Fruit fly (Drosophila melanogaster) whole organism, embryonic: Measurements from ENCODE around the gene CG11726.
A peak's percentile ranks its signal among the peaks of the same experiment; 100 is the strongest.

Source experiments
- Antp ChIP-seq: fragments of 200-800 bp; sonication (Bioruptor generic); optimal IDR thresholded peaks from 3 replicates; lab custom pipeline; 2016; ENCODE audit warnings: missing biosample characterization, missing genetic modification characterization
- Bdp1 ChIP-seq: fragments of 200-800 bp; sonication (Bioruptor generic); optimal IDR thresholded peaks from 3 replicates; lab custom pipeline; 2016; ENCODE audit warnings: missing biosample characterization, missing genetic modification characterization
- BtbVII ChIP-seq: fragments of 200-800 bp; sonication (Bioruptor generic); optimal IDR thresholded peaks from 3 replicates; lab custom pipeline; 2017; ENCODE audit warnings: missing biosample characterization, mild to moderate bottlenecking, missing genetic modification characterization
- CG10959 ChIP-seq: fragments of 200-800 bp; sonication (Bioruptor generic); IDR thresholded peaks from 2 replicates; pipeline ENCODE4 v1.3.6; 2022; ENCODE audit warnings: missing biosample characterization, missing genetic modification characterization
- CG12219 ChIP-seq: fragments of 200-800 bp; sonication (Bioruptor generic); optimal IDR thresholded peaks from 3 replicates; lab custom pipeline; 2018; ENCODE audit warnings: missing biosample characterization, mild to moderate bottlenecking, missing genetic modification characterization
- CG12391 ChIP-seq: fragments of 200-800 bp; sonication (Bioruptor generic); optimal IDR thresholded peaks from 3 replicates; lab custom pipeline; 2018; ENCODE audit warnings: missing biosample characterization, mild to moderate bottlenecking, missing genetic modification characterization, moderate library complexity
- CG14667 ChIP-seq: fragments of 200-800 bp; sonication (Bioruptor generic); IDR thresholded peaks from 2 replicates; pipeline ENCODE4 v1.3.6; 2022; ENCODE audit warnings: missing biosample characterization, missing genetic modification characterization
- CG15601 ChIP-seq: fragments of 200-800 bp; sonication (Bioruptor generic); optimal IDR thresholded peaks from 3 replicates; lab custom pipeline; 2019; ENCODE audit warnings: missing biosample characterization, mild to moderate bottlenecking, missing genetic modification characterization, moderate library complexity
- CG1603 ChIP-seq: fragments of 200-800 bp; sonication (Bioruptor generic); optimal IDR thresholded peaks from 2 replicates; lab custom pipeline; 2019; ENCODE audit warnings: missing biosample characterization, mild to moderate bottlenecking, missing genetic modification characterization, moderate library complexity
- CG16813 ChIP-seq: fragments of 200-800 bp; sonication (Bioruptor generic); IDR thresholded peaks from 3 replicates; pipeline ENCODE4 v1.3.6; 2022; ENCODE audit warnings: missing biosample characterization, missing genetic modification characterization; ENCODE audit not compliant: partially characterized antibody
- CG17186 ChIP-seq: fragments of 200-800 bp; sonication (Bioruptor generic); optimal IDR thresholded peaks from 3 replicates; lab custom pipeline; 2017; ENCODE audit warnings: missing biosample characterization, missing genetic modification reagents, missing genetic modification characterization
- CG18599 ChIP-seq: fragments of 200-800 bp; sonication (Bioruptor generic); optimal IDR thresholded peaks from 3 replicates; lab custom pipeline; 2017; ENCODE audit warnings: missing biosample characterization, missing genetic modification characterization, mild to moderate bottlenecking, moderate library complexity, missing genetic modification reagents
- CG31441 ChIP-seq: fragments of 200-800 bp; sonication (Bioruptor generic); IDR thresholded peaks from 2 replicates; pipeline ENCODE4 v1.3.6; 2022; ENCODE audit warnings: missing biosample characterization, missing genetic modification characterization
- CG3407 ChIP-seq: fragments of 200-800 bp; sonication (Bioruptor generic); optimal IDR thresholded peaks from 2 replicates; lab custom pipeline; 2018; ENCODE audit warnings: missing biosample characterization, mild to moderate bottlenecking, missing genetic modification characterization
- CG4424 ChIP-seq: fragments of 200-800 bp; sonication (Bioruptor generic); optimal IDR thresholded peaks from 3 replicates; lab custom pipeline; 2016; ENCODE audit warnings: missing biosample characterization, missing genetic modification characterization
- CG6689 ChIP-seq: fragments of 200-800 bp; sonication (Bioruptor generic); IDR thresholded peaks from 2 replicates; pipeline ENCODE4 v1.3.6; 2022; ENCODE audit warnings: missing biosample characterization, missing genetic modification characterization
- CG7786 ChIP-seq: fragments of 200-800 bp; sonication (Bioruptor generic); optimal IDR thresholded peaks from 2 replicates; lab custom pipeline; 2016; ENCODE audit warnings: missing biosample characterization, missing genetic modification characterization
- CG8281 ChIP-seq: fragments of 200-800 bp; sonication (Bioruptor generic); optimal IDR thresholded peaks from 2 replicates; lab custom pipeline; 2018; ENCODE audit warnings: missing biosample characterization, mild to moderate bottlenecking, missing genetic modification characterization, moderate library complexity
- CG8290 ChIP-seq, 3 experiments: fragments of 200-800 bp; sonication (Bioruptor generic); optimal IDR thresholded peaks; 2 replicates each; lab custom pipeline; 2016 to 2019; ENCODE audit warnings: missing biosample characterization in 3 of 3, missing genetic modification characterization in 3 of 3, mild to moderate bottlenecking in 2 of 3, moderate library complexity in 1 of 3
- CG9437 ChIP-seq: fragments of 200-800 bp; sonication (Bioruptor generic); optimal IDR thresholded peaks from 2 replicates; lab custom pipeline; 2018; ENCODE audit warnings: missing biosample characterization, mild to moderate bottlenecking, missing genetic modification characterization
- CG9932 ChIP-seq: fragments of 200-800 bp; sonication (Bioruptor generic); IDR thresholded peaks from 2 replicates; pipeline ENCODE4 v1.3.6; 2022; ENCODE audit warnings: missing biosample characterization, missing genetic modification characterization
- CHES-1-like ChIP-seq: fragments of 200-800 bp; sonication (Bioruptor generic); optimal IDR thresholded peaks from 2 replicates; lab custom pipeline; 2016; ENCODE audit warnings: missing biosample characterization, missing genetic modification characterization
- CoRest ChIP-seq: fragments of 200-800 bp; sonication (Bioruptor generic); optimal IDR thresholded peaks from 3 replicates; lab custom pipeline; 2018; ENCODE audit warnings: missing biosample characterization, mild to moderate bottlenecking, missing genetic modification characterization, moderate library complexity
- Eip74EF ChIP-seq, 2 experiments: fragments of 200-800 bp in 1 of 2; fragments of >200 bp in 1 of 2; sonication (Bioruptor generic) in 1 of 2; optimal IDR thresholded peaks; 2 replicates each; lab custom pipeline; 2017 to 2019; ENCODE audit warnings: missing biosample characterization in 2 of 2, missing genetic modification characterization in 2 of 2, mild to moderate bottlenecking in 1 of 2, moderate library complexity in 1 of 2
- H2.0 ChIP-seq: fragments of 200-800 bp; sonication (Bioruptor generic); IDR thresholded peaks from 2 replicates; pipeline ENCODE4 v1.3.6; 2022; ENCODE audit warnings: missing biosample characterization, missing genetic modification characterization
- Lpt ChIP-seq: fragments of >200 bp; optimal IDR thresholded peaks from 2 replicates; lab custom pipeline; 2018; ENCODE audit warnings: missing biosample characterization, missing genetic modification characterization
- MTF-1 ChIP-seq: fragments of 200-800 bp; sonication (Bioruptor generic); optimal IDR thresholded peaks from 2 replicates; lab custom pipeline; 2018; ENCODE audit warnings: missing biosample characterization, mild to moderate bottlenecking, missing genetic modification characterization, borderline replicate concordance
- PHDP ChIP-seq: fragments of 200-800 bp; sonication (Bioruptor generic); optimal IDR thresholded peaks from 3 replicates; lab custom pipeline; 2018; ENCODE audit warnings: missing biosample characterization, mild to moderate bottlenecking, missing genetic modification characterization, moderate library complexity
- Poxn ChIP-seq: fragments of 200-800 bp; sonication (Bioruptor generic); IDR thresholded peaks from 2 replicates; pipeline ENCODE4 v1.3.6; 2022; ENCODE audit warnings: missing biosample characterization, missing genetic modification characterization
- Vsx1 ChIP-seq: fragments of 200-800 bp; sonication (Bioruptor generic); optimal IDR thresholded peaks from 2 replicates; lab custom pipeline; 2017; ENCODE audit warnings: missing biosample characterization, mild to moderate bottlenecking, missing genetic modification characterization, missing genetic modification reagents
- bcd ChIP-seq: fragments of 200-800 bp; sonication (Bioruptor generic); optimal IDR thresholded peaks from 2 replicates; lab custom pipeline; 2017; ENCODE audit warnings: missing biosample characterization, mild to moderate bottlenecking, missing genetic modification characterization
- croc ChIP-seq: fragments of 200-800 bp; sonication (Bioruptor generic); conservative IDR thresholded peaks from 3 replicates; pipeline ENCODE4 v1.3.6; 2022; ENCODE audit warnings: missing biosample characterization, missing genetic modification characterization
- ewg ChIP-seq: fragments of 200-800 bp; sonication (Bioruptor generic); optimal IDR thresholded peaks from 3 replicates; lab custom pipeline; 2017; ENCODE audit warnings: mild to moderate bottlenecking, missing biosample characterization, missing genetic modification reagents, missing genetic modification characterization
- gem ChIP-seq: fragments of 200-800 bp; sonication (Bioruptor generic); optimal IDR thresholded peaks from 2 replicates; lab custom pipeline; 2019; ENCODE audit warnings: missing biosample characterization, mild to moderate bottlenecking, missing genetic modification characterization, moderate library complexity
- grau ChIP-seq: fragments of 200-800 bp; optimal IDR thresholded peaks from 3 replicates; lab custom pipeline; 2019; ENCODE audit warnings: missing biosample characterization, mild to moderate bottlenecking, missing genetic modification characterization, moderate library complexity
- gsb ChIP-seq: fragments of 200-800 bp; sonication (Bioruptor generic); IDR thresholded peaks from 2 replicates; pipeline ENCODE4 v1.3.6; 2022; ENCODE audit warnings: missing biosample characterization, missing genetic modification characterization
- gt ChIP-seq: fragments of 200-800 bp; sonication (Bioruptor generic); IDR thresholded peaks from 2 replicates; pipeline ENCODE4 v1.3.6; 2022; ENCODE audit warnings: missing biosample characterization, missing genetic modification characterization
- hkb ChIP-seq, 2 experiments: fragments of 200-800 bp in 1 of 2; fragments of >200 bp in 1 of 2; sonication (Bioruptor generic) in 1 of 2; IDR thresholded peaks in 1 of 2; optimal IDR thresholded peaks in 1 of 2; 2 replicates each; pipeline versions ENCODE4 v1.3.6 to Lab custom; 2017 to 2022; ENCODE audit warnings: missing biosample characterization in 1 of 2, missing genetic modification characterization in 1 of 2
- oc ChIP-seq: fragments of 200-800 bp; sonication (Bioruptor generic); optimal IDR thresholded peaks from 2 replicates; lab custom pipeline; 2018; ENCODE audit warnings: missing biosample characterization, mild to moderate bottlenecking, missing genetic modification characterization, moderate library complexity
- pros ChIP-seq: fragments of 200-800 bp; sonication (Bioruptor generic); optimal IDR thresholded peaks from 3 replicates; lab custom pipeline; 2019; ENCODE audit warnings: missing biosample characterization, mild to moderate bottlenecking, missing genetic modification characterization, moderate library complexity
- ranshi ChIP-seq: fragments of 200-800 bp; sonication (Bioruptor generic); IDR thresholded peaks from 2 replicates; pipeline ENCODE4 v1.3.6; 2022; ENCODE audit warnings: missing biosample characterization, missing genetic modification characterization
- salm ChIP-seq: fragments of 200-800 bp; sonication (Bioruptor generic); optimal IDR thresholded peaks from 2 replicates; lab custom pipeline; 2018; ENCODE audit warnings: missing biosample characterization, mild to moderate bottlenecking, missing genetic modification characterization
- sim ChIP-seq: fragments of 200-800 bp; sonication (Bioruptor generic); IDR thresholded peaks from 2 replicates; pipeline ENCODE4 v1.3.6; 2022; ENCODE audit warnings: missing biosample characterization, missing genetic modification characterization
- slp2 ChIP-seq: fragments of 200-800 bp; sonication (Bioruptor generic); optimal IDR thresholded peaks from 2 replicates; lab custom pipeline; 2016; ENCODE audit warnings: missing biosample characterization, missing genetic modification characterization
- stc ChIP-seq: fragments of 200-800 bp; sonication (Bioruptor generic); IDR thresholded peaks from 2 replicates; pipeline ENCODE4 v1.3.6; 2022; ENCODE audit warnings: missing biosample characterization, missing genetic modification characterization
- trh ChIP-seq: fragments of 200-800 bp; sonication (Bioruptor generic); optimal IDR thresholded peaks from 2 replicates; lab custom pipeline; 2016; ENCODE audit warnings: missing biosample characterization, missing genetic modification characterization
- vvl ChIP-seq: fragments of 200-800 bp; sonication (Bioruptor generic); IDR thresholded peaks from 2 replicates; pipeline ENCODE4 v1.3.6; 2022; ENCODE audit warnings: missing biosample characterization, missing genetic modification characterization

The CG11726 gene

DNA sequence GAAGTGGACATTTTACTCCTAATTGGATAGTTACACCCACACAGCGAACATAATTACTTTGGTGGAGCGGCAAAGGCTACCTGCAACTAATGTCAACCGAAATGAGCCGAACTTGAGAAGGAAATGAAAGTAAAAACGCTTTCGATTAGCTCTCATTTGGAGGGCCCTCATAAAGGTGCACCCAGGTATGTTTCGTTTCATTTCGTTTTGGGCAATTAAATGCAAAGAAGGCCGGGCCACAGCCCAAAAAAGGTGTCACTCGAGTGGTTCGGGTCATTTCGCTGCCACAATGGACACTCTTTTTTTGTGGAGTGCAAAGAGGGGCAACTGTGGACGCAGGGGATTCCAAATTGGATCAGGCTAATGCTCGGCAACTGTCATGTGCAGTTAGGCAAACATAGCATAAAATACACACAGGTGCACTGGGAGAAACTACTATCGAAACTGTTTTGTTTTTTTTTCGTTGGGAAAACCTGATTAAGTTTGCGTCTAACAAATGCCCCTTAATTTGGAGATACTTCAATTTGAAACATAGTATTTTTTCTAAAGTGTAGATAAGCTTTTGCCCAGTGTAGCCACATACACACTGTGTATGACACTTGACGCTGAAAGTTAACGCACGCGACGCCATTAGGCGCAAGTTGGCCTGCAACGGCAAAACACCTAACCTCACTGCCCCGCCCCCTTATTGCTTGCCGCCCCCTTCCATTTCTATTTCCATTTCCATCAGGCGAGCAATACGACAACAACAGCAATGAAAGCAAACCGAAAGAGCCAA lies 22.2 kb downstream of the CG11726 start:
- TF ChIP-seq slp2 (GFP tag; lab: Kevin White, UChicago) (peak; percentile 86), CG9932 (GFP tag; lab: Robert Waterston, UW) (peak; percentile 10; the same call in 1 of the 2 replicates), Lpt (no peak), CG12391 (tag; lab: Kevin White, UChicago) (peak; percentile 78), trh (peak; percentile 70), CG10959 (peak; percentile 96), gem (tag; lab: Kevin White, UChicago) (peak; percentile 90), hkb (optimal IDR thresholded peaks at IDR 0.05; lab: Kevin White, UChicago) (no peak), hkb (GFP tag; IDR thresholded peaks at IDR 0.05; lab: Robert Waterston, UW) (peak; percentile 94), CG1603 (tag; lab: Kevin White, UChicago) (peak; percentile 96), Antp (GFP tag; lab: Kevin White, UChicago) (peak; percentile 92), CG6689 (GFP tag; lab: Robert Waterston, UW) (peak; percentile 93), CG3407 (GFP tag; lab: Kevin White, UChicago) (peak; percentile 87), CG12219 (GFP tag; lab: Kevin White, UChicago) (peak; percentile 66), croc (GFP tag; lab: Robert Waterston, UW) (peak; percentile 94), pros (GFP tag; lab: Kevin White, UChicago) (no peak), CG31441 (GFP tag; lab: Robert Waterston, UW) (peak; percentile 61), Bdp1 (peak; percentile 59), H2.0 (GFP tag; lab: Robert Waterston, UW) (peak; percentile 92), ewg (GFP tag; lab: Kevin White, UChicago) (peak; percentile 73), MTF-1 (GFP tag; lab: Kevin White, UChicago) (peak; percentile 77), salm (peak; percentile 71), stc (GFP tag; lab: Robert Waterston, UW) (peak; percentile 94), bcd (GFP tag; lab: Kevin White, UChicago) (peak; percentile 77), Vsx1 (GFP tag; lab: Kevin White, UChicago) (peak; percentile 88), Poxn (peak; percentile 21; the same call in 1 of the 2 replicates), CG15601 (peak; percentile 84), oc (tag; lab: Kevin White, UChicago) (peak; percentile 87), CG17186 (GFP tag; lab: Kevin White, UChicago) (peak; percentile 84), ranshi (GFP tag; lab: Robert Waterston, UW) (peak; percentile 94), CG18599 (GFP tag; lab: Kevin White, UChicago) (peak; percentile 48), BtbVII (GFP tag; lab: Kevin White, UChicago) (peak; percentile 7), CoRest (tag; lab: Kevin White, UChicago) (peak; percentile 81), CG14667 (GFP tag; lab: Robert Waterston, UW) (peak; percentile 87), CG7786 (GFP tag; lab: Kevin White, UChicago) (peak; percentile 74), sim (peak; percentile 93), CG8281 (tag; lab: Kevin White, UChicago) (peak; percentile 76), PHDP (tag; lab: Kevin White, UChicago) (peak; percentile 72), vvl (GFP tag; lab: Robert Waterston, UW) (peak; percentile 98), CG9437 (peak; percentile 10), grau (tag; lab: Kevin White, UChicago) (peak; percentile 20), gt (GFP tag; lab: Robert Waterston, UW) (peak; percentile 93), CG16813 (GFP tag; lab: Robert Waterston, UW) (no peak), Eip74EF (GFP tag; optimal IDR thresholded peaks at IDR 0.05; lab: Kevin White, UChicago) (peak in 1 of 2 experiments; percentile 48), CG4424 (GFP tag; lab: Kevin White, UChicago) (peak; percentile 88), gsb (GFP tag; lab: Robert Waterston, UW) (peak; percentile 62), CG8290 (GFP tag; optimal IDR thresholded peaks at IDR 0.05; lab: Kevin White, UChicago) (peak; percentile 69), CG8290 (tag; optimal IDR thresholded peaks at IDR 0.05; lab: Kevin White, UChicago) (peak; percentile 53 to 65), CHES-1-like (GFP tag; lab: Kevin White, UChicago) (peak; percentile 73)
